Worm (Caenorhabditis elegans) whole organism, young adult: Measurements from ENCODE around the gene ztf-30.

Experiments used
- B0035.1 ChIP-seq: sonication (generic microtip); optimal IDR thresholded peaks from 2 replicates; lab custom pipeline; 2016; ENCODE audit warnings: missing genetic modification characterization, mild to moderate bottlenecking, missing compliant biosample characterization, missing genotype, missing genetic modification reagents
- D2030.7 ChIP-seq: fragments of 200-800 bp; sonication (Bioruptor generic); IDR thresholded peaks from 2 replicates; pipeline ENCODE4 v1.3.6; 2022; ENCODE audit warnings: missing genetic modification reagents, missing genetic modification characterization, missing compliant biosample characterization
- F22D6.2 ChIP-seq: sonication (generic microtip); optimal IDR thresholded peaks from 2 replicates; lab custom pipeline; 2016; ENCODE audit warnings: mild to moderate bottlenecking, missing genetic modification characterization, missing compliant biosample characterization
- F49E8.2 ChIP-seq: sonication (generic microtip); optimal IDR thresholded peaks from 3 replicates; lab custom pipeline; 2017; ENCODE audit warnings: missing genetic modification characterization, mild to moderate bottlenecking, missing compliant biosample characterization, antibody characterized with exemption, moderate library complexity; ENCODE audit not compliant: insufficient read depth
- T26A5.8 ChIP-seq: sonication (generic microtip); optimal IDR thresholded peaks from 2 replicates; lab custom pipeline; 2016; ENCODE audit warnings: missing genetic modification characterization, missing compliant biosample characterization
- Y79H2A.3 ChIP-seq: fragments of 200-800 bp; sonication (Bioruptor generic); conservative IDR thresholded peaks from 2 replicates; pipeline ENCODE4 v1.3.6; 2022; ENCODE audit warnings: missing genetic modification reagents, missing genetic modification characterization, missing compliant biosample characterization
- ZK185.1 ChIP-seq: sonication (generic microtip); optimal IDR thresholded peaks from 2 replicates; lab custom pipeline; 2016; ENCODE audit warnings: mild to moderate bottlenecking, missing genetic modification characterization, missing compliant biosample characterization; ENCODE audit not compliant: poor library complexity, severe bottlenecking
- aptf-3 ChIP-seq: fragments of 200-800 bp; sonication (Bioruptor generic); IDR thresholded peaks from 2 replicates; pipeline ENCODE4 v1.3.6; 2022; ENCODE audit warnings: missing genetic modification characterization, missing compliant biosample characterization
- attf-6 ChIP-seq: fragments of 200-800 bp; sonication (Bioruptor generic); IDR thresholded peaks from 2 replicates; pipeline ENCODE4 v1.3.6; 2022; ENCODE audit warnings: missing genetic modification reagents, missing genetic modification characterization, missing compliant biosample characterization
- ccch-3 ChIP-seq: fragments of 200-800 bp; sonication (Bioruptor generic); optimal IDR thresholded peaks from 2 replicates; lab custom pipeline; 2018; ENCODE audit warnings: mild to moderate bottlenecking, missing genetic modification characterization, missing compliant biosample characterization
- cebp-1 ChIP-seq, 2 experiments: fragments of 200-800 bp in 1 of 2; sonication (Bioruptor generic) in 1 of 2; sonication (generic microtip) in 1 of 2; IDR thresholded peaks in 1 of 2; optimal IDR thresholded peaks in 1 of 2; 2 replicates each; pipeline versions ENCODE4 v1.3.6 to Lab custom; 2017 to 2022; ENCODE audit warnings: missing compliant biosample characterization in 2 of 2, missing genetic modification characterization in 2 of 2, mild to moderate bottlenecking in 1 of 2, missing genetic modification reagents in 1 of 2, moderate library complexity in 1 of 2
- ceh-100 ChIP-seq: fragments of 200-800 bp; sonication (Bioruptor generic); IDR thresholded peaks from 2 replicates; pipeline ENCODE4 v1.3.6; 2022; ENCODE audit warnings: missing genetic modification reagents, missing genetic modification characterization, missing compliant biosample characterization
- ceh-27 ChIP-seq: fragments of 200-800 bp; sonication (Bioruptor generic); optimal IDR thresholded peaks from 2 replicates; lab custom pipeline; 2018; ENCODE audit warnings: mild to moderate bottlenecking, missing genetic modification characterization, moderate library complexity, missing compliant biosample characterization
- chd-7 ChIP-seq: sonication (generic microtip); optimal IDR thresholded peaks from 2 replicates; lab custom pipeline; 2016; ENCODE audit warnings: mild to moderate bottlenecking, missing genetic modification characterization, moderate library complexity, missing compliant biosample characterization
- dpff-1 ChIP-seq: sonication (generic microtip); optimal IDR thresholded peaks from 2 replicates; lab custom pipeline; 2017; ENCODE audit warnings: mild to moderate bottlenecking, missing genetic modification characterization, missing compliant biosample characterization
- efl-1 ChIP-seq: fragments of 150-350 bp; optimal IDR thresholded peaks from 2 replicates; lab custom pipeline; 2014; ENCODE audit warnings: missing biosample characterization, missing genetic modification reagents, missing genetic modification characterization
- egl-18 ChIP-seq: fragments of 200-800 bp; sonication (Bioruptor generic); IDR thresholded peaks from 2 replicates; pipeline ENCODE4 v1.3.6; 2022; ENCODE audit warnings: missing genetic modification reagents, missing genetic modification characterization, missing compliant biosample characterization
- egl-44 ChIP-seq: fragments of 200-800 bp; sonication (Bioruptor generic); IDR thresholded peaks from 2 replicates; pipeline ENCODE4 v1.3.6; 2022; ENCODE audit warnings: missing genetic modification reagents, missing genetic modification characterization, missing compliant biosample characterization
- fkh-3 ChIP-seq: sonication (generic microtip); optimal IDR thresholded peaks from 2 replicates; lab custom pipeline; 2016; ENCODE audit warnings: mild to moderate bottlenecking, missing genetic modification characterization, missing compliant biosample characterization
- hsf-1 ChIP-seq: fragments of 200-800 bp; sonication (Bioruptor generic); IDR thresholded peaks from 2 replicates; pipeline ENCODE4 v1.3.6; 2022; ENCODE audit warnings: missing genetic modification reagents, missing genetic modification characterization, missing compliant biosample characterization
- lag-1 ChIP-seq: fragments of 200-800 bp; sonication (Bioruptor generic); IDR thresholded peaks from 2 replicates; pipeline ENCODE4 v1.3.6; 2022; ENCODE audit warnings: missing genetic modification reagents, missing genetic modification characterization, missing compliant biosample characterization
- lin-40 ChIP-seq: sonication (generic microtip); optimal IDR thresholded peaks from 2 replicates; lab custom pipeline; 2016; ENCODE audit warnings: missing genetic modification characterization, mild to moderate bottlenecking, missing compliant biosample characterization, missing genotype, missing genetic modification reagents
- lin-54 ChIP-seq: fragments of 200-800 bp; sonication (Bioruptor generic); optimal IDR thresholded peaks from 2 replicates; lab custom pipeline; 2018; ENCODE audit warnings: mild to moderate bottlenecking, missing genetic modification characterization, missing compliant biosample characterization
- madf-6 ChIP-seq: fragments of 200-800 bp; sonication (Bioruptor generic); IDR thresholded peaks from 2 replicates; pipeline ENCODE4 v1.3.6; 2022; ENCODE audit warnings: missing genetic modification reagents, missing genetic modification characterization, missing compliant biosample characterization
- mcd-1 ChIP-seq: fragments of 200-800 bp; sonication (Bioruptor generic); IDR thresholded peaks from 2 replicates; pipeline ENCODE4 v1.3.6; 2022; ENCODE audit warnings: missing genetic modification reagents, missing genetic modification characterization, missing compliant biosample characterization
- nfya-2 ChIP-seq: fragments of 200-800 bp; sonication (Bioruptor generic); IDR thresholded peaks from 2 replicates; pipeline ENCODE4 v1.3.6; 2022; ENCODE audit warnings: missing genetic modification reagents, missing genetic modification characterization, missing compliant biosample characterization
- nfyb-1 ChIP-seq: fragments of 200-800 bp; sonication (Bioruptor generic); IDR thresholded peaks from 2 replicates; pipeline ENCODE4 v1.3.6; 2022; ENCODE audit warnings: missing genetic modification reagents, missing genetic modification characterization, missing compliant biosample characterization
- nhr-179 ChIP-seq: sonication (generic microtip); optimal IDR thresholded peaks from 2 replicates; lab custom pipeline; 2016; ENCODE audit warnings: mild to moderate bottlenecking, missing genetic modification characterization, missing compliant biosample characterization
- sdz-38 ChIP-seq: sonication (generic microtip); optimal IDR thresholded peaks from 2 replicates; lab custom pipeline; 2016; ENCODE audit warnings: missing genotype, missing genetic modification characterization, missing compliant biosample characterization
- sea-2 ChIP-seq: fragments of 200-800 bp; sonication (Bioruptor generic); IDR thresholded peaks from 2 replicates; pipeline ENCODE4 v1.3.6; 2022; ENCODE audit warnings: missing genetic modification characterization, missing compliant biosample characterization
- snpc-4 ChIP-seq, 5 experiments: fragments of 150-350 bp in 1 of 5; sonication (generic microtip) in 4 of 5; optimal IDR thresholded peaks; 2 replicates each; lab custom pipeline; 2014 to 2018; ENCODE audit warnings: missing genetic modification characterization in 5 of 5, missing biosample characterization in 3 of 5, antibody characterized with exemption in 2 of 5, mild to moderate bottlenecking in 2 of 5, missing compliant biosample characterization in 2 of 5, missing genotype in 2 of 5, moderate library complexity in 2 of 5, missing genetic modification reagents in 1 of 5
- somi-1 ChIP-seq: fragments of 200-800 bp; sonication (Bioruptor generic); optimal IDR thresholded peaks from 2 replicates; lab custom pipeline; 2018; ENCODE audit warnings: mild to moderate bottlenecking, missing genetic modification characterization, missing compliant biosample characterization
- tbx-9 ChIP-seq: sonication (generic microtip); optimal IDR thresholded peaks from 2 replicates; lab custom pipeline; 2016; ENCODE audit warnings: borderline replicate concordance, missing genetic modification characterization, inconsistent platforms, missing compliant biosample characterization
- unc-130 ChIP-seq: sonication (generic microtip); optimal IDR thresholded peaks from 2 replicates; lab custom pipeline; 2016; ENCODE audit warnings: missing genetic modification reagents, missing genetic modification characterization, missing compliant biosample characterization
- zim-3 ChIP-seq: sonication (generic microtip); optimal IDR thresholded peaks from 2 replicates; lab custom pipeline; 2017; ENCODE audit warnings: mild to moderate bottlenecking, missing genetic modification characterization, moderate library complexity, missing compliant biosample characterization

Gene ztf-30

ce11 chrIII:8616587-8616986 is 18.9 kb upstream of the ztf-30 start, which contains the start of gene C06E1.11:
C06E1.11 (minus strand) TSS chrIII:8616687.
- TF ChIP-seq nfyb-1 (no peak), aptf-3 (GFP tag; lab: Robert Waterston, UW) (no peak), egl-18 (GFP tag; lab: Robert Waterston, UW) (no peak), sea-2 (GFP tag; lab: Robert Waterston, UW) (no peak), F22D6.2 (tag; lab: Kevin White, UChicago) (no peak), somi-1 (GFP tag; lab: Kevin White, UChicago) (no peak), attf-6 (GFP tag; lab: Robert Waterston, UW) (no peak), madf-6 (GFP tag; lab: Robert Waterston, UW) (no peak), sdz-38 (tag; lab: Kevin White, UChicago) (no peak), fkh-3 (tag; lab: Kevin White, UChicago) (no peak), ZK185.1 (no peak), T26A5.8 (tag; lab: Kevin White, UChicago) (no peak), ccch-3 (no peak), dpff-1 (tag; lab: Kevin White, UChicago) (no peak), nfya-2 (no peak), unc-130 (GFP tag; lab: Kevin White, UChicago) (no peak), nhr-179 (no peak), chd-7 (tag; lab: Kevin White, UChicago) (no peak), lin-40 (tag; lab: Kevin White, UChicago) (no peak), lag-1 (no peak)

ce11 chrIII:8614490-8614889 is 16.8 kb upstream of the ztf-30 start, which contains the start of gene rha-2:
rha-2 (minus strand) TSS chrIII:8614569.
- TF ChIP-seq mcd-1 (GFP tag; lab: Robert Waterston, UW), result peak; percentile 76
- TF ChIP-seq lin-54 (GFP tag; lab: Kevin White, UChicago), result peak; percentile 42
- TF ChIP-seq efl-1, result peak; percentile 51
- no peak for TF ChIP-seq lin-40 (tag; lab: Kevin White, UChicago)

ce11 chrIII:8613573-8613972 is 15.9 kb upstream of the ztf-30 start:
- TF ChIP-seq tbx-9, result no peak
- TF ChIP-seq zim-3 (tag; lab: Kevin White, UChicago), result no peak
- TF ChIP-seq hsf-1 (GFP tag; lab: Robert Waterston, UW), result no peak
- TF ChIP-seq ceh-27 (GFP tag; lab: Kevin White, UChicago), result no peak
- TF ChIP-seq B0035.1 (tag; lab: Kevin White, UChicago), result no peak
- no peak for TF ChIP-seq snpc-4 (GFP tag; optimal IDR thresholded peaks at IDR 0.05; lab: Kevin White, UChicago)
- no peak for TF ChIP-seq snpc-4 (tag; optimal IDR thresholded peaks at IDR 0.05; lab: Kevin White, UChicago)
- no peak for TF ChIP-seq Y79H2A.3 (GFP tag; lab: Robert Waterston, UW)
- TF ChIP-seq ceh-100 (GFP tag; lab: Robert Waterston, UW), result no peak
- no peak for TF ChIP-seq egl-44 (GFP tag; lab: Robert Waterston, UW)
- TF ChIP-seq F49E8.2 (tag; lab: Kevin White, UChicago), result no peak

ce11 chrIII:8611282-8611681 is 13.6 kb upstream of the ztf-30 start:
- no peak for TF ChIP-seq D2030.7 (GFP tag; lab: Robert Waterston, UW)
- peak; percentile 47; the same call in 1 of the 2 replicates for TF ChIP-seq cebp-1 (GFP tag; IDR thresholded peaks at IDR 0.05; lab: Robert Waterston, UW)
- TF ChIP-seq cebp-1 (tag; optimal IDR thresholded peaks at IDR 0.05; lab: Kevin White, UChicago), result peak; percentile 90
